Fruit fly (Drosophila melanogaster): Measurements from ENCODE around the gene CG33985.

Gene CG33985

dm6 chr3L:15563058-15563850 is 36.6 kb upstream of the CG33985 start, which contains the start of the genes CG7739 and SCCRO (continued):
- TF ChIP-seq Mes4 (GFP tag; optimal IDR thresholded peaks at IDR 0.05) (peak; percentile 4), Med (GFP tag) (peak; percentile 92), CG3838 (GFP tag; optimal IDR thresholded peaks at IDR 0.05) (no peak), CG11695 (GFP tag; IDR thresholded peaks at IDR 0.05) (peak; percentile 75), Lim3 (GFP tag; IDR thresholded peaks at IDR 0.05) (no peak), MBD-R2 (GFP tag; IDR thresholded peaks at IDR 0.05) (peak; percentile 77), CG12071 (GFP tag; optimal IDR thresholded peaks at IDR 0.05) (no peak), CG10431 (GFP tag; optimal IDR thresholded peaks at IDR 0.05) (no peak), Camta (GFP tag; optimal IDR thresholded peaks at IDR 0.05) (no peak), CG7839 (tag; optimal IDR thresholded peaks at IDR 0.05) (peak; percentile 75), HLH54F (GFP tag; optimal IDR thresholded peaks at IDR 0.05) (no peak), GATAe (GFP tag; conservative IDR thresholded peaks at IDR 0.05) (0 out of 2 replicates have a peak, but pooled peaks have one; percentile 10), caup (GFP tag; optimal IDR thresholded peaks at IDR 0.05; ENCODE audit: severe bottlenecking) (no peak), Usf (GFP tag; optimal IDR thresholded peaks at IDR 0.05) (no peak), pita (GFP tag; optimal IDR thresholded peaks at IDR 0.05) (no peak), CG17802 (tag; optimal IDR thresholded peaks at IDR 0.05) (peak; percentile 70), Max (GFP tag; optimal IDR thresholded peaks at IDR 0.05) (peak; percentile 18), Blimp-1 (GFP tag; optimal IDR thresholded peaks at IDR 0.05) (no peak), ci (GFP tag; IDR thresholded peaks at IDR 0.05) (peak; percentile 66; the same call in 2 of the 3 replicates), CG32532 (GFP tag; IDR thresholded peaks at IDR 0.05) (peak; percentile 87), NfI (GFP tag; optimal IDR thresholded peaks at IDR 0.05) (peak; percentile 63), CG10543 (GFP tag; optimal IDR thresholded peaks at IDR 0.05) (peak; percentile 50), Adf1 (GFP tag; IDR thresholded peaks at IDR 0.05) (peak; percentile 47), dm (GFP tag; optimal IDR thresholded peaks at IDR 0.05) (peak; percentile 12), CG31224 (GFP tag; IDR thresholded peaks at IDR 0.05) (peak; percentile 59), az2 (GFP tag; optimal IDR thresholded peaks at IDR 0.05) (peak; percentile 15), Lhr (GFP tag; optimal IDR thresholded peaks at IDR 0.05) (no peak), Taf1 (GFP tag; IDR thresholded peaks at IDR 0.05) (0 out of 2 replicates have a peak, but pooled peaks have one; percentile 5), Opbp (GFP tag; IDR thresholded peaks at IDR 0.05; ENCODE audit: partially characterized antibody) (0 out of 3 replicates have a peak, but pooled peaks have one; percentile 61), CHES-1-like (GFP tag; optimal IDR thresholded peaks at IDR 0.05) (peak; percentile 46), h (optimal IDR thresholded peaks at IDR 0.05) (no peak), CG10462 (GFP tag; optimal IDR thresholded peaks at IDR 0.05) (no peak), eve (GFP tag; optimal IDR thresholded peaks at IDR 0.05) (no peak), CG12659 (GFP tag; optimal IDR thresholded peaks at IDR 0.05) (peak; percentile 79), CG17912 (GFP tag; optimal IDR thresholded peaks at IDR 0.05) (peak; percentile 28), unpg (GFP tag; optimal IDR thresholded peaks at IDR 0.05) (peak; percentile 61), CG16863 (GFP tag; optimal IDR thresholded peaks at IDR 0.05) (no peak), CG10565 (GFP tag; optimal IDR thresholded peaks at IDR 0.05) (no peak), CG17361 (GFP tag; IDR thresholded peaks at IDR 0.05) (peak; percentile 85), Neu2 (GFP tag; optimal IDR thresholded peaks at IDR 0.05; ENCODE audit: borderline replicate concordance) (no peak), sd (tag; optimal IDR thresholded peaks at IDR 0.05) (no peak), CkIIα-i1 (GFP tag; IDR thresholded peaks at IDR 0.05) (no peak), hkb (optimal IDR thresholded peaks at IDR 0.05) (no peak), hkb (GFP tag; IDR thresholded peaks at IDR 0.05) (no peak), Trl (optimal IDR thresholded peaks at IDR 0.05) (no peak), Trl (GFP tag; optimal IDR thresholded peaks at IDR 0.05) (peak; percentile 31), HmgZ (tag; optimal IDR thresholded peaks at IDR 0.05) (peak; percentile 20), CG6272 (GFP tag; IDR thresholded peaks at IDR 0.05) (peak; percentile 64; the same call in 1 of the 2 replicates), CG11696 (GFP tag; IDR thresholded peaks at IDR 0.05) (peak; percentile 57; the same call in 1 of the 2 replicates), danr (GFP tag; IDR thresholded peaks at IDR 0.05) (peak; percentile 8; the same call in 1 of the 2 replicates)

All from whole organism, embryonic.